Worm (Caenorhabditis elegans): ENCODE data around the gene srp-6.

Gene srp-6

DNA sequence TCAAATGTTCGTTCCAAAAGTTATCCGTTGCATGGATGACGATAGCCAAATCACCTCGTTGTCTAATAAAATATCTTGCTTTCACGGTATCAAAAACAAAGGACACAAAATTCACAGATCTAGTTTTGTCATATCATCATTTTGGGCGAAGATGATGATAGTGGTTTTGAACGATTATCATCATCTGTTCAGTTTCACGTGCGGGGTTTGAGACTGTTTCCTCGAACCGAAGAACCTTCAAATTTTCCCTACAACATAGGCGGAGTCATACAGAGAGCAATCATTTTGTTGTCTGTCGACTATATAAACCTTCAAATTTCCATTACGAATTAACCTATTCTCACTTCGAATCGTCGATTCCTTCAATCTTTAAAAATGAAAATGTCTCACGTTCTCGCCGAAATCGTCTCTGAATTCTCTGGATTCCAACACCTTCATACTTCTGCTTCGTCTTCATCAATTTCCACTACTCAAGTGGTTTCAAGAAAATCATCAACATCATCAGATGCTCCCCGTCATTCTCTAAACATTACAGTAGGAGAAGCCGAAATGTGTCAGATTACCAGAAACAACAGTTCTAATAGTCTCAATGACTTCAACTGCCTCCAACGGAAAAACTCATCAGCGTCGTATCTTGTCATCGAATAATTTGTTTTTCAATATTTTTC is 27.3 kb upstream of the srp-6 start, which contains the start of gene F18E3.11:
F18E3.11 (plus strand) TSS at position 376 of the 668 bp plus-strand sequence.
- TF ChIP-seq elt-3 (tag; optimal IDR thresholded peaks at IDR 0.05) (no peak), ztf-1 (GFP tag; conservative IDR thresholded peaks at IDR 0.05) (no peak), nhr-25 (tag; optimal IDR thresholded peaks at IDR 0.05) (peak; percentile 85), ceh-82 (tag; optimal IDR thresholded peaks at IDR 0.05) (no peak), mbf-1 (tag; optimal IDR thresholded peaks at IDR 0.05) (no peak), egl-27 (tag; optimal IDR thresholded peaks at IDR 0.05) (no peak), zag-1 (tag; optimal IDR thresholded peaks at IDR 0.05) (no peak), lsy-2 (tag; optimal IDR thresholded peaks at IDR 0.05) (no peak), sma-3 (GFP tag; optimal IDR thresholded peaks at IDR 0.05) (peak; percentile 49), alr-1 (tag; optimal IDR thresholded peaks at IDR 0.05) (no peak), F13H6.1 (tag; optimal IDR thresholded peaks at IDR 0.05) (no peak), blmp-1 (tag; optimal IDR thresholded peaks at IDR 0.05; ENCODE audit: insufficient read depth) (peak; percentile 78), R02D3.7 (tag; optimal IDR thresholded peaks at IDR 0.05) (no peak), nhr-6 (tag; optimal IDR thresholded peaks at IDR 0.05) (peak; percentile 6), dmd-4 (tag; optimal IDR thresholded peaks at IDR 0.05) (no peak), nhr-10 (tag; optimal IDR thresholded peaks at IDR 0.05) (no peak), sma-9 (GFP tag; optimal IDR thresholded peaks at IDR 0.05) (peak; percentile 84), sma-9 (tag; optimal IDR thresholded peaks at IDR 0.05) (no peak), gmeb-1 (tag; optimal IDR thresholded peaks at IDR 0.05) (no peak), nhr-77 (tag; optimal IDR thresholded peaks at IDR 0.05) (no peak), peb-1 (tag; optimal IDR thresholded peaks at IDR 0.05) (no peak), lin-39 (tag; optimal IDR thresholded peaks at IDR 0.05) (no peak), mdl-1 (tag; optimal IDR thresholded peaks at IDR 0.05) (no peak), nhr-21 (tag; optimal IDR thresholded peaks at IDR 0.05) (peak; percentile 80), nhr-11 (tag; optimal IDR thresholded peaks at IDR 0.05) (no peak), ztf-11 (tag; optimal IDR thresholded peaks at IDR 0.05) (no peak), unc-62 (GFP tag; optimal IDR thresholded peaks at IDR 0.05) (no peak), lin-13 (GFP tag; optimal IDR thresholded peaks at IDR 0.05) (no peak), Y55F3AM.14 (GFP tag; optimal IDR thresholded peaks at IDR 0.05) (no peak), nhr-237 (tag; optimal IDR thresholded peaks at IDR 0.05) (no peak), nhr-23 (tag; optimal IDR thresholded peaks at IDR 0.05) (no peak), aly-2 (tag; optimal IDR thresholded peaks at IDR 0.05) (no peak), ztf-4 (tag; optimal IDR thresholded peaks at IDR 0.05) (no peak), ama-1 (optimal IDR thresholded peaks at IDR 0.05) (peak; percentile 89), C34F6.9 (tag; optimal IDR thresholded peaks at IDR 0.05) (no peak), lin-11 (tag; optimal IDR thresholded peaks at IDR 0.05) (no peak), crh-2 (tag; optimal IDR thresholded peaks at IDR 0.05) (peak; percentile 9), unc-39 (tag; optimal IDR thresholded peaks at IDR 0.05) (no peak), ceh-16 (tag; optimal IDR thresholded peaks at IDR 0.05) (no peak), nhr-12 (tag; optimal IDR thresholded peaks at IDR 0.05) (no peak), ZK546.5 (tag; optimal IDR thresholded peaks at IDR 0.05) (no peak), mab-5 (tag; optimal IDR thresholded peaks at IDR 0.05) (no peak), nhr-129 (tag; optimal IDR thresholded peaks at IDR 0.05) (peak; percentile 84), fos-1 (tag; optimal IDR thresholded peaks at IDR 0.05) (no peak), snpc-4 (tag; optimal IDR thresholded peaks at IDR 0.05) (no peak), elt-1 (tag; optimal IDR thresholded peaks at IDR 0.05) (no peak), skn-1 (tag; optimal IDR thresholded peaks at IDR 0.05) (no peak), sem-4 (tag; optimal IDR thresholded peaks at IDR 0.05) (no peak), unc-55 (GFP tag; optimal IDR thresholded peaks at IDR 0.05) (no peak)

Data from whole organism, L2 larva.